Fruit fly (Drosophila melanogaster): ENCODE measurements around the gene Zaf1.

Gene Zaf1

DNA sequence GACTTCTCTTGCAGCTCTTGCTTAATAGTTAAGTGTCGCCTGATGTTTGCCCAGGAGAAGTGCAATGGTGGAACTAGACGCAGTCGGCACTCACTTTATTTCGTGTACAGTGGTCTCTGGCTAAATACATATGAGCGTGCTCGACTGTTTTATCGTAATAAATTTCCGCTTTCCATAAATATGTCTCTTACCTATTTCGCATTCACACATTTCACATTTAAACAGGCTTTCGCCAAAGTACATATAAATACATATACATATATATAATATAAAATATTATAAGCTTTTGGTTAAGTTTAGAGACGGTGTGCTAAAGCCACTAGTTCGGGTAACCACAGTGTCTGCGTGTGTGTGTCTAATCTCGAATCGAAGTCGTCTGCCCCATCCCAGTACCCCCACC, 18.8 kb downstream of the Zaf1 start:
- TF ChIP-seq bab1 (GFP tag; optimal IDR thresholded peaks at IDR 0.05): no peak
- TF ChIP-seq CG11617 (GFP tag; optimal IDR thresholded peaks at IDR 0.05): no peak
- TF ChIP-seq CG14711 (tag; optimal IDR thresholded peaks at IDR 0.05): no peak
- TF ChIP-seq CG33017 (tag; optimal IDR thresholded peaks at IDR 0.05): no peak
- no peak for TF ChIP-seq CG7045 (GFP tag; optimal IDR thresholded peaks at IDR 0.05)
- TF ChIP-seq pad (GFP tag; optimal IDR thresholded peaks at IDR 0.05): no peak

DNA sequence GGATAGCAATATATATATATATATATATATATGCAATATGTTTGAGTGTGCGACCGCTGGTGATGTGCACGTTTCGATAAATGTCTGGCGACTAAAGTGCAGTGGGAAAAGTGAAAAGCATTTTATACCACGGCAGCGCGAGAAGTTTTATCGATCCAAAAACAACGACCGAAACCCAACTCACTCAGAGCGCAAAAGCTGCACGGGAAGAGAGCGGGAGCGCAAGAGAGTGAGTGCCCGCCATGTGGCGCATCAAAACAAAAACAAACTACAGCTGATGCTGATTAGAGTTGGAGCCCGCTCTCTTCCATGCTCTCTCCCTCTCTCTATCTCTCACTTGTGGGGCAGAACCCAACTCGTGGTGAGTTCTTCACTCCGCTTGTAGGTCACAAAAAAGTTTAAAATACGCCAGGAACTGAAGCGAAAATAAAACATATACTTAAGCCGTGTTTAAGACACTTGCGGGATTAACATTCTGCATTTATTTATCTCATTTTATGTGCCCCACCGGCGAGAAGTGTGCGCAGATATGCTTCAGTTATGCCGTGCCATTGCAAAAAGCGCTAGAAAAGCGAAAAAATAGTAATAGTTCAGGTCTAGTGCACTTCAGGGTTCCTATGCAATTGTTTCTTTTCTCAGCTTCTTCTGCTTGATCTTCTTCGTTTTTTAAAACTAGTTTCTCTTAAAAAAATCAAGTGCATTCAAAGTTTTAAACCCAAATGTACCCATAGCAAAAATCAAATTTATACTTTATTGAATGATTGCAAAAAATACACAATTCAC, 20.6 kb downstream of the Zaf1 start:
- no peak for TF ChIP-seq Mnt (GFP tag; optimal IDR thresholded peaks at IDR 0.05)
- TF ChIP-seq kay (GFP tag; ENCODE audit: borderline replicate concordance): peak; percentile 60
- TF ChIP-seq CG5204 (GFP tag; optimal IDR thresholded peaks at IDR 0.05): no peak
- TF ChIP-seq Hr96 (GFP tag; optimal IDR thresholded peaks at IDR 0.05): peak; percentile 7
- peak; percentile 30 for TF ChIP-seq bab1 (GFP tag; optimal IDR thresholded peaks at IDR 0.05)

DNA sequence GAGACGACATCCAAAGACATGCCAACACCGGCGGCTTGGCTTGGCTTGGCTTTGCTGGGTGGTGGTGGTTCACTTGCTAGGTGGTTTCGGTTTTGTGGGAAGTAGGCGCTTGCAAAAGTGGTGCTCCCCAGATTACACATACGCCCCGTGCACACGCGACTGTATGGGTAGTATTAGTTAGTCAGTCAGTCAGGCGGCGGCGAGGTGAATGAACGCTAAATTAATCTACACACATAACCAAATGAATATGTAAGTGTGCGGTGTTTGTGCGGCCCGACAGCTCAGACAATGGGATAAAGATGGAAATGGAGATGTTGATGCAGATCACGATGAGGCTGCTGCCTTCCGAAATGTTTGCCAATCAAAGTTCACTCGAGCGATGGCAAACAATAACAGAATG, 22.3 kb downstream of the Zaf1 start:
- TF ChIP-seq Mnt (GFP tag; optimal IDR thresholded peaks at IDR 0.05): no peak
- no peak for TF ChIP-seq kay (GFP tag; ENCODE audit: borderline replicate concordance)

DNA sequence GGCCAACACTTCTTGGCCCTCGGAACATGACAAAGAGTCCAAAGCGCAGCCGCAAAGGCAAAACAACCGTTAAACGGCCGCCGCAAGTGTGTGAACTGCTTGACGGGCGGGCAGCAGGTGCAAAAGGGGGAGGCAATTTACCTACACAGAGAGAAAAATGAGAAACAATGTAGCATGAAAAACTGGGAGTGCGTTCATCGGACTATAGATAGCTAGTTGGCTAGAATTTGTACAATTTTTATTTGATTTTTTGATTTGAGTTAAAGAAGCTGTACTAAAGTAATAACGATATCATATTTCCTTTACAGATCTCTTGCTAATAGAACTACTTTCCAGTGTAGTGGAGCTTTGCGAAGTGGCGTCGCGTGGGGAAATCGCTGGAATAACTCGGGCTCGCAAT, 29.9 kb downstream of the Zaf1 start:
- no peak for TF ChIP-seq kay (GFP tag; ENCODE audit: borderline replicate concordance)
- no peak for TF ChIP-seq CG12768 (GFP tag; optimal IDR thresholded peaks at IDR 0.05)
- no peak for TF ChIP-seq cic (GFP tag; optimal IDR thresholded peaks at IDR 0.05)
- TF ChIP-seq Clk (GFP tag; optimal IDR thresholded peaks at IDR 0.05): no peak
- TF ChIP-seq CG7045 (GFP tag; optimal IDR thresholded peaks at IDR 0.05): no peak
- TF ChIP-seq CG14711 (tag; optimal IDR thresholded peaks at IDR 0.05): no peak
- no peak for TF ChIP-seq CG5204 (GFP tag; optimal IDR thresholded peaks at IDR 0.05)
- TF ChIP-seq CG7101 (tag; optimal IDR thresholded peaks at IDR 0.05): no peak
- TF ChIP-seq toe (GFP tag; optimal IDR thresholded peaks at IDR 0.05): no peak
- no peak for TF ChIP-seq bab1 (GFP tag; optimal IDR thresholded peaks at IDR 0.05)
- no peak for TF ChIP-seq Hr96 (GFP tag; optimal IDR thresholded peaks at IDR 0.05)
- no peak for TF ChIP-seq Crg-1 (GFP tag; optimal IDR thresholded peaks at IDR 0.05)
- TF ChIP-seq CG11617 (GFP tag; optimal IDR thresholded peaks at IDR 0.05): no peak
- no peak for TF ChIP-seq CG33017 (tag; optimal IDR thresholded peaks at IDR 0.05)
- no peak for TF ChIP-seq CG1620 (GFP tag; optimal IDR thresholded peaks at IDR 0.05)
- no peak for TF ChIP-seq pad (GFP tag; optimal IDR thresholded peaks at IDR 0.05)
- TF ChIP-seq ovo (GFP tag; optimal IDR thresholded peaks at IDR 0.05): no peak
- TF ChIP-seq cnc (optimal IDR thresholded peaks at IDR 0.05): no peak
- no peak for TF ChIP-seq Mnt (GFP tag; optimal IDR thresholded peaks at IDR 0.05)
- TF ChIP-seq tj (GFP tag; optimal IDR thresholded peaks at IDR 0.05): no peak

DNA sequence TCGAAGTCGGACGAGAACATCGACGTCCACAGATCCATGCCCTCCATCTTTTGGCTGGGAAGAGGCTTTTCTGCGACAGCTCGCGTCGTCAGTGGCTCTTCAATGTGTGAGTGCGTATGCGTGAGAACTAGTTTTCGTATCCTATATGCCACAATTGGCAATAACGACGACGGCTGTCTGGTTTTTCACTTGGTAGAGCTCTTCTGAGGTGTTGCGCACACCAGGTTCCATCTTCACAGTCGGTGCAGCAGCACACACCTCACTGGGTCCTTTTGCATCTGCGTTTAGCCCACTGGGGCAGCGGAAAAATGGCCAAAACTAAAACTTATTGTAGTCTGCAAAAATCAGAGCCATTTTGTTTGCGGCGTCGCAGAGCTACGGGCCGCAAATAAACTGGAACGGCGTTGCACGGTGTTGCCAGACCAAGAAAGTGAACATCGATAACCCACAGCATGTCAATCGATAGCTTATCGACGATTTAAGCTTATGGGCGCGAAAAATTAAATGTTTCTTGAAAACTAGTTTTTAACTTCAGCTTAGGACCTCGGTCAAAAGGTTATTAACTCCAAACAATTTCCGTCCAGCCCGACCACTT, 35.6 kb downstream of the Zaf1 start, which contains the start of gene CG6791:
Gene CG6791 (minus strand): TSS at position 383 of the 595 bp plus-strand sequence.
- TF ChIP-seq cic (GFP tag; optimal IDR thresholded peaks at IDR 0.05): peak; percentile 14
- TF ChIP-seq CG14711 (tag; optimal IDR thresholded peaks at IDR 0.05): no peak
- TF ChIP-seq toe (GFP tag; optimal IDR thresholded peaks at IDR 0.05): no peak
- peak; percentile 37 for TF ChIP-seq bab1 (GFP tag; optimal IDR thresholded peaks at IDR 0.05)

DNA sequence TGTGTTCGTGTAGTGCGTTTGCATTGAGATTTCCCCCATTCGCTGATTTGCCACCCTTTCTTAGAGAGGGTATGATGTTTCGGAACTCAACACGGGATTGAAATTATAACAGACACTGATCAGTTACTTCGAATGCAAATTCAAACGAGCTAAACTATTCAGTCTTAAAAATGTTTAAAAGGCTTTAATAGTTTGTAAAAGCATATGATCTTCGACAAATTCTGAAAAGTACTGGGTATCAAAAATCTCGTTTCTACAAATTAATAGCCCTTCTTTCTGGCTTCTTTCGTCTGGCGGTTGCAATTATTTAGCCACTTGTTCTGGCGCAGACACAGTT, 43.2 kb downstream of the Zaf1 start:
- TF ChIP-seq Crg-1 (GFP tag; optimal IDR thresholded peaks at IDR 0.05) (peak; percentile 23), CG11617 (GFP tag; optimal IDR thresholded peaks at IDR 0.05) (peak; percentile 59), kay (GFP tag; ENCODE audit: borderline replicate concordance) (no peak), cnc (optimal IDR thresholded peaks at IDR 0.05) (no peak), pad (GFP tag; optimal IDR thresholded peaks at IDR 0.05) (no peak), Clk (GFP tag; optimal IDR thresholded peaks at IDR 0.05) (peak; percentile 28), CG5204 (GFP tag; optimal IDR thresholded peaks at IDR 0.05) (no peak), CG1620 (GFP tag; optimal IDR thresholded peaks at IDR 0.05) (peak; percentile 6), CG7101 (tag; optimal IDR thresholded peaks at IDR 0.05) (peak; percentile 75), ovo (GFP tag; optimal IDR thresholded peaks at IDR 0.05) (no peak), CG33017 (tag; optimal IDR thresholded peaks at IDR 0.05) (peak; percentile 74), Hr96 (GFP tag; optimal IDR thresholded peaks at IDR 0.05) (peak; percentile 36), tj (GFP tag; optimal IDR thresholded peaks at IDR 0.05) (peak; percentile 34), toe (GFP tag; optimal IDR thresholded peaks at IDR 0.05) (no peak), CG12768 (GFP tag; optimal IDR thresholded peaks at IDR 0.05) (peak; percentile 73), Mnt (GFP tag; optimal IDR thresholded peaks at IDR 0.05) (peak; percentile 23), CG7045 (GFP tag; optimal IDR thresholded peaks at IDR 0.05) (peak; percentile 70), cic (GFP tag; optimal IDR thresholded peaks at IDR 0.05) (no peak), bab1 (GFP tag; optimal IDR thresholded peaks at IDR 0.05) (peak; percentile 83), CG14711 (tag; optimal IDR thresholded peaks at IDR 0.05) (peak; percentile 76)

All from whole organism, adult.